Worm (Caenorhabditis elegans): ENCODE data around the gene asb-1.

asb-1 gene

ce11 chrIII:4560393-4560890, 35.2 kb downstream of the asb-1 start (continued):
- no peak for TF ChIP-seq ces-1 (GFP tag; optimal IDR thresholded peaks at IDR 0.05)

DNA sequence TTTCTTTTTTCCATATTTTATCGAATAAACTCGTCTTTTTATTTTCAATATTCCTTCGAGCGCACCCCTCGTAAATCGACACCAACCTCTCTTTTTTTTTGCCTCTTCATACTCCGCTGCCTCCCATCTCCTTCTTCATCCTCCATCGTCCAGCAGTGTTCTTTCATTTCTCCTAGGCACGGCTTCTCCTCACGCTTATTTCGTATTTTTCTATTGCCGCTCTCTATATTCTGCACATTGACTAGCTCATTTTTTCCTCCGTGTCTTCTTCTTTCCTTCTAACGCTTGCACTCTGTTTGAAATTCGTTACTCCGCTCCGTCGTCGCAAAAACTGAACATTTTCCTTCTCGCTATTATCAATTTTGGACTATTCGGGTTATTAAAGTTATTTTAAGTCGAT, 40.3 kb downstream of the asb-1 start:
- TF ChIP-seq rnt-1 (tag; optimal IDR thresholded peaks at IDR 0.05) (no peak), unc-86 (tag; optimal IDR thresholded peaks at IDR 0.05) (no peak), nhr-71 (tag; optimal IDR thresholded peaks at IDR 0.05) (no peak), efl-1 (optimal IDR thresholded peaks at IDR 0.05) (peak in 1 of 2 experiments; percentile 10), efl-1 (GFP tag; optimal IDR thresholded peaks at IDR 0.05 in 1 of 2) (no peak), ztf-4 (tag; optimal IDR thresholded peaks at IDR 0.05) (no peak), lsy-2 (tag; optimal IDR thresholded peaks at IDR 0.05) (peak in 1 of 2 experiments; percentile 16), alr-1 (tag; optimal IDR thresholded peaks at IDR 0.05; ENCODE audit: borderline replicate concordance) (no peak), nhr-12 (tag; optimal IDR thresholded peaks at IDR 0.05) (no peak), ceh-82 (tag; optimal IDR thresholded peaks at IDR 0.05) (peak in 1 of 3 experiments; percentile 50), aha-1 (tag; optimal IDR thresholded peaks at IDR 0.05) (no peak), unc-130 (tag; optimal IDR thresholded peaks at IDR 0.05) (no peak), tlp-1 (tag; optimal IDR thresholded peaks at IDR 0.05) (no peak), snpc-4 (tag; optimal IDR thresholded peaks at IDR 0.05) (no peak), fkh-8 (tag; optimal IDR thresholded peaks at IDR 0.05) (peak; percentile 9), C16A3.4 (tag; optimal IDR thresholded peaks at IDR 0.05) (no peak), lin-14 (GFP tag; optimal IDR thresholded peaks at IDR 0.05) (peak; percentile 71), mdl-1 (tag; optimal IDR thresholded peaks at IDR 0.05) (no peak), ama-1 (optimal IDR thresholded peaks at IDR 0.05) (no peak), nhr-237 (tag; optimal IDR thresholded peaks at IDR 0.05) (no peak), nhr-76 (tag; optimal IDR thresholded peaks at IDR 0.05) (no peak), nhr-47 (tag; optimal IDR thresholded peaks at IDR 0.05) (peak; percentile 18), grh-1 (GFP tag; IDR thresholded peaks at IDR 0.05) (no peak), ceh-63 (GFP tag; optimal IDR thresholded peaks at IDR 0.05) (no peak), mef-2 (tag; optimal IDR thresholded peaks at IDR 0.05) (no peak), nhr-85 (tag) (no peak), nhr-20 (tag; optimal IDR thresholded peaks at IDR 0.05) (no peak), fkh-4 (tag; optimal IDR thresholded peaks at IDR 0.05; ENCODE audit: borderline replicate concordance) (no peak), nhr-90 (tag; optimal IDR thresholded peaks at IDR 0.05; ENCODE audit: poor library complexity) (no peak), mab-9 (GFP tag; IDR thresholded peaks at IDR 0.05) (no peak), irx-1 (tag; optimal IDR thresholded peaks at IDR 0.05) (no peak)

- TF ChIP-seq zip-4 (GFP tag; optimal IDR thresholded peaks at IDR 0.05): no peak
- TF ChIP-seq ceh-82 (tag; optimal IDR thresholded peaks at IDR 0.05): no peak
- no peak for TF ChIP-seq efl-1 (optimal IDR thresholded peaks at IDR 0.05)
- TF ChIP-seq efl-1 (GFP tag; optimal IDR thresholded peaks at IDR 0.05 in 1 of 2): peak in 1 of 2 experiments; percentile 37
- TF ChIP-seq rnt-1 (tag; optimal IDR thresholded peaks at IDR 0.05): no peak
- no peak for TF ChIP-seq aha-1 (tag; optimal IDR thresholded peaks at IDR 0.05)
- TF ChIP-seq hlh-4 (tag; optimal IDR thresholded peaks at IDR 0.05): no peak
- no peak for TF ChIP-seq lsy-2 (tag; optimal IDR thresholded peaks at IDR 0.05)
Observed at ce11 chrIII:4553316-4553715, 42.3 kb downstream of the asb-1 start, which contains the start of gene imph-1. imph-1 (plus strand) TSS chrIII:4553616.

- TF ChIP-seq egl-13 (tag; optimal IDR thresholded peaks at IDR 0.05) (no peak), elt-2 (tag; optimal IDR thresholded peaks at IDR 0.05) (peak; percentile 17), pax-3 (tag; optimal IDR thresholded peaks at IDR 0.05) (no peak), mef-2 (tag; optimal IDR thresholded peaks at IDR 0.05) (no peak), blmp-1 (tag; optimal IDR thresholded peaks at IDR 0.05) (peak; percentile 13), efl-3 (GFP tag; optimal IDR thresholded peaks at IDR 0.05) (no peak), lsy-2 (tag; optimal IDR thresholded peaks at IDR 0.05) (no peak)
Observed at ce11 chrIII:4552872-4553271, 42.7 kb downstream of the asb-1 start.

Data from whole organism, L1 larva.